Worm (Caenorhabditis elegans): Measurements from ENCODE around the gene ZK1320.9.

Gene ZK1320.9

ce11 chrII:9728506-9728905 is 42.0 kb upstream of the ZK1320.9 start:
- TF ChIP-seq lsy-2 (tag; optimal IDR thresholded peaks at IDR 0.05) (peak in 1 of 2 experiments; percentile 2), ztf-11 (tag; optimal IDR thresholded peaks at IDR 0.05) (no peak), dmd-4 (tag; optimal IDR thresholded peaks at IDR 0.05) (no peak), unc-55 (GFP tag; optimal IDR thresholded peaks at IDR 0.05) (peak; percentile 32)

- no peak for TF ChIP-seq fos-1 (tag; optimal IDR thresholded peaks at IDR 0.05)
- TF ChIP-seq lsy-2 (tag; optimal IDR thresholded peaks at IDR 0.05): peak in 1 of 2 experiments; percentile 37
- peak; percentile 58 for TF ChIP-seq unc-55 (GFP tag; optimal IDR thresholded peaks at IDR 0.05)
- no peak for TF ChIP-seq sma-3 (GFP tag; optimal IDR thresholded peaks at IDR 0.05)
- TF ChIP-seq lin-13 (GFP tag; optimal IDR thresholded peaks at IDR 0.05): no peak
- peak; percentile 10 for TF ChIP-seq F13H6.1 (tag; optimal IDR thresholded peaks at IDR 0.05)
- TF ChIP-seq peb-1 (tag; optimal IDR thresholded peaks at IDR 0.05): no peak
- no peak for TF ChIP-seq dmd-4 (tag; optimal IDR thresholded peaks at IDR 0.05)
- TF ChIP-seq mbf-1 (tag; optimal IDR thresholded peaks at IDR 0.05): no peak
- TF ChIP-seq snpc-4 (tag; optimal IDR thresholded peaks at IDR 0.05): no peak
- TF ChIP-seq unc-62 (GFP tag; optimal IDR thresholded peaks at IDR 0.05): no peak
- no peak for TF ChIP-seq nhr-237 (tag; optimal IDR thresholded peaks at IDR 0.05)
- TF ChIP-seq elt-3 (tag; optimal IDR thresholded peaks at IDR 0.05): no peak
- TF ChIP-seq blmp-1 (tag; optimal IDR thresholded peaks at IDR 0.05; ENCODE audit: insufficient read depth): no peak
- no peak for TF ChIP-seq zag-1 (tag; optimal IDR thresholded peaks at IDR 0.05)
- TF ChIP-seq ama-1 (optimal IDR thresholded peaks at IDR 0.05): no peak
- TF ChIP-seq aly-2 (tag; optimal IDR thresholded peaks at IDR 0.05): no peak
- no peak for TF ChIP-seq nhr-10 (tag; optimal IDR thresholded peaks at IDR 0.05)
- TF ChIP-seq gmeb-1 (tag; optimal IDR thresholded peaks at IDR 0.05): no peak
- no peak for TF ChIP-seq egl-27 (tag; optimal IDR thresholded peaks at IDR 0.05)
- TF ChIP-seq ztf-11 (tag; optimal IDR thresholded peaks at IDR 0.05): no peak
- peak; percentile 42 for TF ChIP-seq C34F6.9 (tag; optimal IDR thresholded peaks at IDR 0.05)
Measured at ce11 chrII:9727192-9727699, 40.7 kb upstream of the ZK1320.9 start.

- TF ChIP-seq ztf-1 (GFP tag; conservative IDR thresholded peaks at IDR 0.05) (no peak), nhr-237 (tag; optimal IDR thresholded peaks at IDR 0.05) (no peak), blmp-1 (tag; optimal IDR thresholded peaks at IDR 0.05; ENCODE audit: insufficient read depth) (no peak), ceh-16 (tag; optimal IDR thresholded peaks at IDR 0.05) (no peak), gmeb-1 (tag; optimal IDR thresholded peaks at IDR 0.05) (no peak), snpc-4 (tag; optimal IDR thresholded peaks at IDR 0.05) (no peak), ztf-4 (tag; optimal IDR thresholded peaks at IDR 0.05) (no peak), nhr-77 (tag; optimal IDR thresholded peaks at IDR 0.05) (no peak), lsy-2 (tag; optimal IDR thresholded peaks at IDR 0.05) (no peak), peb-1 (tag; optimal IDR thresholded peaks at IDR 0.05) (no peak), sma-9 (GFP tag; optimal IDR thresholded peaks at IDR 0.05) (no peak), sma-9 (tag; optimal IDR thresholded peaks at IDR 0.05) (no peak), zag-1 (tag; optimal IDR thresholded peaks at IDR 0.05) (no peak), unc-39 (tag; optimal IDR thresholded peaks at IDR 0.05) (no peak), fos-1 (tag; optimal IDR thresholded peaks at IDR 0.05) (no peak), nhr-23 (tag; optimal IDR thresholded peaks at IDR 0.05) (no peak), Y55F3AM.14 (GFP tag; optimal IDR thresholded peaks at IDR 0.05) (no peak)
Measured at ce11 chrII:9725056-9725455, 38.5 kb upstream of the ZK1320.9 start.

ce11 chrII:9724464-9724863 is 38.0 kb upstream of the ZK1320.9 start, which contains the start of gene cutl-2:
Gene cutl-2 (minus strand): TSS chrII:9724673.
- TF ChIP-seq ceh-82 (tag; optimal IDR thresholded peaks at IDR 0.05): no peak
- no peak for TF ChIP-seq nhr-25 (tag; optimal IDR thresholded peaks at IDR 0.05)
- TF ChIP-seq nhr-237 (tag; optimal IDR thresholded peaks at IDR 0.05): no peak
- TF ChIP-seq snpc-4 (tag; optimal IDR thresholded peaks at IDR 0.05): no peak

- peak in 1 of 2 experiments; percentile 65 for TF ChIP-seq lsy-2 (tag; optimal IDR thresholded peaks at IDR 0.05)
Measured at ce11 chrII:9718631-9719252, 32.2 kb upstream of the ZK1320.9 start, which contains the start of gene Y53C12A.11. Gene Y53C12A.11 (minus strand): TSS chrII:9718698.

Measured in whole organism, L2 larva.